Worm (Caenorhabditis elegans): Measurements from ENCODE around the gene prmt-1.

- no peak for TF ChIP-seq lsy-2 (tag; optimal IDR thresholded peaks at IDR 0.05)
- TF ChIP-seq unc-62 (GFP tag; optimal IDR thresholded peaks at IDR 0.05) = no peak
- TF ChIP-seq mep-1 (tag; optimal IDR thresholded peaks at IDR 0.05) = no peak
- no peak for TF ChIP-seq mls-2 (tag; optimal IDR thresholded peaks at IDR 0.05)
- no peak for TF ChIP-seq bed-3 (GFP tag; optimal IDR thresholded peaks at IDR 0.05)
- no peak for TF ChIP-seq sptf-1 (tag; optimal IDR thresholded peaks at IDR 0.05)
Observed at ce11 chrV:20220604-20221003, 48.9 kb downstream of the prmt-1 start.
